Fruit fly (Drosophila melanogaster) whole organism, adult: ENCODE data around the gene Nfs1.

Experiments
- CG11617 ChIP-seq: fragments of 200-800 bp; sonication (Bioruptor generic); optimal IDR thresholded peaks from 2 replicates; lab custom pipeline; 2017; ENCODE audit warnings: mild to moderate bottlenecking, missing biosample characterization, missing genetic modification reagents, missing genetic modification characterization
- CG14711 ChIP-seq: fragments of 200-800 bp; sonication (Bioruptor generic); optimal IDR thresholded peaks from 2 replicates; lab custom pipeline; 2018; ENCODE audit warnings: missing biosample characterization, mild to moderate bottlenecking, missing genetic modification characterization, moderate library complexity
- CG7045 ChIP-seq: fragments of 200-800 bp; sonication (Bioruptor generic); optimal IDR thresholded peaks from 2 replicates; lab custom pipeline; 2017; ENCODE audit warnings: missing biosample characterization, mild to moderate bottlenecking, missing genetic modification characterization
- CG7101 ChIP-seq: fragments of 200-800 bp; sonication (Bioruptor generic); optimal IDR thresholded peaks from 2 replicates; lab custom pipeline; 2018; ENCODE audit warnings: missing biosample characterization, mild to moderate bottlenecking, missing genetic modification characterization, moderate library complexity
- Hr96 ChIP-seq: fragments of 200-800 bp; sonication (Bioruptor generic); optimal IDR thresholded peaks from 2 replicates; lab custom pipeline; 2016; ENCODE audit warnings: missing biosample characterization, missing genetic modification characterization
- pad ChIP-seq: fragments of 200-800 bp; sonication (Bioruptor generic); optimal IDR thresholded peaks from 3 replicates; lab custom pipeline; 2017; ENCODE audit warnings: missing biosample characterization, missing genetic modification characterization, mild to moderate bottlenecking, moderate library complexity, missing genetic modification reagents

DNA sequence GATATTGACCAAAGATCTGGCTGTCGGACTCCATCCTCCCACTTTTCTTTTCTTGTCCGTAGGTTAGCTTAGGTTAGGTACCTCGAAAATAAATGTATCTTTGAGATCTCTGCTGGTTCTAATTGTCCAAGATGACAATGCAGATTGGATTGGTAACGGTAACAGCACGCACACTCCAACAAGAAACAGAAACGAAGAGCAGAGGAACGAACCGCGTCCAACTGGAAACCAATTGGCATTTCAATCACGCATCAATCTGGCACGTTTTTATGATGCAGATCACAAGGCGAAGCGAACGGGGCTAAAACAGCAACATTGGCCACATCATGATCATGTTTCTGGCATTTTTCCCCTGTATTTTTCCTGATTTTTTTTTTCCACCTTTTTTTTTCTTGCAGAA, 43.6 kb upstream of the Nfs1 start:
- TF ChIP-seq CG14711 (tag; lab: Kevin White, UChicago), result no peak
- no peak for TF ChIP-seq CG7101 (tag; lab: Kevin White, UChicago)
- no peak for TF ChIP-seq CG11617 (GFP tag; lab: Kevin White, UChicago)
- TF ChIP-seq Hr96 (GFP tag; lab: Kevin White, UChicago), result no peak
- no peak for TF ChIP-seq CG7045 (GFP tag; lab: Kevin White, UChicago)
- no peak for TF ChIP-seq pad
